Fruit fly (Drosophila melanogaster): ENCODE data around the gene CYLD.

CYLD gene

dm6 chr2L:10265129-10265528 lies 34.5 kb downstream of the CYLD start, which contains the start of gene Mob3:
Gene Mob3, plus strand, starts transcription at chr2L:10265336.
- TF ChIP-seq sv (GFP tag; optimal IDR thresholded peaks at IDR 0.05): no peak
- peak; percentile 43 for TF ChIP-seq Hnf4 (GFP tag; optimal IDR thresholded peaks at IDR 0.05)
- peak; percentile 56 for TF ChIP-seq sage (GFP tag; optimal IDR thresholded peaks at IDR 0.05)
- TF ChIP-seq lola (GFP tag; optimal IDR thresholded peaks at IDR 0.05): no peak
- peak; percentile 39 for TF ChIP-seq woc (GFP tag; optimal IDR thresholded peaks at IDR 0.05)

dm6 chr2L:10263830-10264634 lies 35.6 kb downstream of the CYLD start, which contains the start of gene REPTOR-BP:
Gene REPTOR-BP, plus strand, starts transcription at chr2L:10264125.
- no peak for TF ChIP-seq Sp1 (GFP tag; optimal IDR thresholded peaks at IDR 0.05)
- TF ChIP-seq lola (GFP tag; optimal IDR thresholded peaks at IDR 0.05): no peak
- TF ChIP-seq Hnf4 (GFP tag; optimal IDR thresholded peaks at IDR 0.05): no peak
- peak; percentile 58 for TF ChIP-seq sage (GFP tag; optimal IDR thresholded peaks at IDR 0.05)
- no peak for TF ChIP-seq Hr78 (GFP tag; optimal IDR thresholded peaks at IDR 0.05)
- TF ChIP-seq dsf (GFP tag; optimal IDR thresholded peaks at IDR 0.05; ENCODE audit: borderline replicate concordance): no peak
- TF ChIP-seq brk (GFP tag; optimal IDR thresholded peaks at IDR 0.05): peak; percentile 67
- TF ChIP-seq psq (GFP tag; optimal IDR thresholded peaks at IDR 0.05): peak; percentile 0
- TF ChIP-seq Rel (GFP tag; optimal IDR thresholded peaks at IDR 0.05): no peak
- TF ChIP-seq Rel (tag; optimal IDR thresholded peaks at IDR 0.05): no peak
- no peak for TF ChIP-seq Jra (GFP tag; optimal IDR thresholded peaks at IDR 0.05)
- no peak for TF ChIP-seq pan (optimal IDR thresholded peaks at IDR 0.05)

DNA sequence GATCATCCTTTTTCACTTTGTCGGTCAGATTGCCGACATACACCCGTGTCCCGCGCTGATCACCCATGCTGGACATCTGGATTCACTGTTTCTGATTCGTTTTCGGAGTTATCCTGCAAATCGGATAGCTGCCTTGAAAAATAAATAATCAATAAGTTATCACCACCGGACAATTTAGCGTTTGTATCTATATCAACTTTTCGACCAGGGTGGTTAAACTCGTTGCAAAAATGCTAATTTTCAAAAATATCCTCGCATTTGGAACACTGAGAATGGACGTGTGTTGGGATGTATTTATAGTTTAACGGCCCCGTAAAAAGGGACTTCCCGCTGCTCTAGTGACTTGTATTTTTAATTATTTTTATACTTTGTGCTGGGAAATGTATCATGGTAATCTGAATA lies 36.3 kb downstream of the CYLD start, which contains the start of gene Rsf1:
Gene Rsf1 (minus strand): TSS at position 212 of the 402 bp plus-strand sequence.
- TF ChIP-seq Rel (GFP tag; optimal IDR thresholded peaks at IDR 0.05) (no peak), Rel (tag; optimal IDR thresholded peaks at IDR 0.05) (peak; percentile 83), br (GFP tag; optimal IDR thresholded peaks at IDR 0.05) (no peak), dl (GFP tag; optimal IDR thresholded peaks at IDR 0.05; ENCODE audit: insufficient read depth in 1 of 2, partially characterized antibody in 2 of 2) (peak in 1 of 2 experiments; percentile 22)

dm6 chr2L:10261774-10262173 lies 37.9 kb downstream of the CYLD start:
- TF ChIP-seq dl (GFP tag; optimal IDR thresholded peaks at IDR 0.05; ENCODE audit: insufficient read depth in 1 of 2, partially characterized antibody in 2 of 2): no peak
- TF ChIP-seq Myc (optimal IDR thresholded peaks at IDR 0.05): no peak

DNA sequence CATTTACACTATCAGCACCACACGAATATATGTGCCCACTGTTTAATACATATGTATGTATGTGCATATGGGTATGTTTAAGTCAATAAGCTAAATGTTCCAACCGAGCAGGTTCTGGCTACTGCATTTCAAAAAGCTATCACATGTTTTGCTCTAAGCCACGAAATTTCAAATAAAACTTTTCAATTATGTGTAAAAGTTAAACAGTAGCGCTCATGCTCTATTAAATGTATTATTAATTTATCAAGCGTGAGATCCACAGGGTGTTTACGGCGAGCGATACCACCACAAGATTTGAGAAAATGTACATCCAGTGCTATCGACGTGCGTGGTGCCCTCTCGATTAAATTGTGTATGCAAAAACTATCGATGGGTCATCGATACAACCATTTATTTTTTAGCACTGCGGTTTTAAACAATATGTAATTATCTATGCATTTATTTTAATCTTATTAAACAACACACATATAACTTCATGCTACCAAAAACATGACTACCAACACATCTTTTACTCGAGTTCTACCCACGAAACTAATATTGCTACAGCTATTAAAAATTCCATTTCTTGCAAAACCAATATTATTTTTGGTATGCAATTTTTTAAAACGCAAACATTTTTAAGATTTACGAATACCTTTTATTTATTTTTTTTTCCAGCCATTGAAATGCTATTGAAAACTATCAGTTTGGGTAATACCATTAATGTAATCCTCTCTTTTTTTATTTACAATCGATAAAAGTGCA lies 38.7 kb downstream of the CYLD start, which contains the start of gene Pten:
Gene Pten (minus strand): TSS at position 300 of the 744 bp plus-strand sequence.
- TF ChIP-seq Vsx2 (GFP tag; optimal IDR thresholded peaks at IDR 0.05; ENCODE audit: partially characterized antibody) (peak; percentile 99), lola (GFP tag; optimal IDR thresholded peaks at IDR 0.05) (no peak), jim (GFP tag; optimal IDR thresholded peaks at IDR 0.05) (no peak), dmrt93B (GFP tag; optimal IDR thresholded peaks at IDR 0.05) (no peak), dl (GFP tag; optimal IDR thresholded peaks at IDR 0.05; ENCODE audit: insufficient read depth in 1 of 2, partially characterized antibody in 2 of 2) (peak; percentile 59 to 88), dsf (GFP tag; optimal IDR thresholded peaks at IDR 0.05; ENCODE audit: borderline replicate concordance) (peak; percentile 2), Hr83 (GFP tag; optimal IDR thresholded peaks at IDR 0.05; ENCODE audit: poor library complexity, severe bottlenecking) (peak; percentile 65), ey (GFP tag; optimal IDR thresholded peaks at IDR 0.05) (peak; percentile 30), sv (GFP tag; optimal IDR thresholded peaks at IDR 0.05) (peak; percentile 59), CG32264 (GFP tag; optimal IDR thresholded peaks at IDR 0.05) (no peak), CG9705 (GFP tag; optimal IDR thresholded peaks at IDR 0.05) (peak; percentile 24), psq (GFP tag; optimal IDR thresholded peaks at IDR 0.05) (peak; percentile 36), woc (GFP tag; optimal IDR thresholded peaks at IDR 0.05) (peak; percentile 53), Jra (GFP tag; optimal IDR thresholded peaks at IDR 0.05) (peak; percentile 41), Dif (GFP tag; optimal IDR thresholded peaks at IDR 0.05; ENCODE audit: partially characterized antibody) (peak; percentile 99), brk (GFP tag; optimal IDR thresholded peaks at IDR 0.05) (peak; percentile 16)
